Worm (Caenorhabditis elegans) whole organism, early embryonic: Measurements from ENCODE around the gene Y39A3CL.7.

ENCODE experiments used
- ama-1 ChIP-seq: fragments of 150-350 bp; optimal IDR thresholded peaks from 2 replicates; lab custom pipeline; 2014
- tbx-37 ChIP-seq: fragments of 200-800 bp; sonication (Bioruptor generic); conservative IDR thresholded peaks from 2 replicates; pipeline ENCODE4 v1.3.6; 2022; ENCODE audit warnings: missing genetic modification reagents, missing genetic modification characterization, missing compliant biosample characterization
- tra-4 ChIP-seq: sonication (generic microtip); optimal IDR thresholded peaks from 2 replicates; lab custom pipeline; 2017; ENCODE audit warnings: missing genetic modification characterization, missing compliant biosample characterization

- TF ChIP-seq ama-1 (lab: Kevin White, UChicago) = no peak
- TF ChIP-seq tra-4 (tag; lab: Kevin White, UChicago) = no peak
- no peak for TF ChIP-seq tbx-37 (GFP tag; lab: Robert Waterston, UW)
Observed at ce11 chrIII:1788972-1789371, 35.7 kb upstream of the Y39A3CL.7 start.
